Worm (Caenorhabditis elegans): ENCODE data around the gene cas-1.

cas-1 gene

ce11 chrX:16796826-16797225 lies 16.6 kb downstream of the cas-1 start:
- TF ChIP-seq dmd-8 (GFP tag; IDR thresholded peaks at IDR 0.05) (no peak), php-3 (GFP tag; IDR thresholded peaks at IDR 0.05) (no peak; the same call in 1 of the 2 replicates), unc-39 (tag; optimal IDR thresholded peaks at IDR 0.05) (no peak), ceh-82 (tag; optimal IDR thresholded peaks at IDR 0.05) (no peak), lsy-2 (tag; optimal IDR thresholded peaks at IDR 0.05) (peak; percentile 69 to 89), spr-1 (tag; optimal IDR thresholded peaks at IDR 0.05) (peak; percentile 44), F49E8.2 (tag; optimal IDR thresholded peaks at IDR 0.05; ENCODE audit: borderline replicate concordance) (no peak), nhr-76 (tag; optimal IDR thresholded peaks at IDR 0.05) (no peak), zfp-2 (tag; optimal IDR thresholded peaks at IDR 0.05) (no peak), zfp-3 (GFP tag; conservative IDR thresholded peaks at IDR 0.05) (peak; percentile 64; the same call in 1 of the 2 replicates), lin-29 (GFP tag; IDR thresholded peaks at IDR 0.05) (0 out of 2 replicates have a peak, but pooled peaks have one; percentile 48), cey-2 (tag; optimal IDR thresholded peaks at IDR 0.05; ENCODE audit: borderline replicate concordance, insufficient read depth) (no peak), mdl-1 (tag; optimal IDR thresholded peaks at IDR 0.05) (peak; percentile 95 to 99), nhr-28 (tag; optimal IDR thresholded peaks at IDR 0.05) (peak; percentile 96), skn-1 (tag; optimal IDR thresholded peaks at IDR 0.05) (peak; percentile 61), ceh-32 (tag; optimal IDR thresholded peaks at IDR 0.05; ENCODE audit: poor library complexity) (no peak), lin-13 (GFP tag; optimal IDR thresholded peaks at IDR 0.05) (peak; percentile 86), F26F4.8 (GFP tag; conservative IDR thresholded peaks at IDR 0.05) (no peak), F37D6.2 (tag; optimal IDR thresholded peaks at IDR 0.05) (peak; percentile 76), Y48G9A.11 (GFP tag; IDR thresholded peaks at IDR 0.05) (no peak), lir-3 (tag; optimal IDR thresholded peaks at IDR 0.05) (no peak), aly-2 (tag; optimal IDR thresholded peaks at IDR 0.05) (no peak), D1046.2 (GFP tag; IDR thresholded peaks at IDR 0.05) (0 out of 2 replicates have a peak, but pooled peaks have one; percentile 26), lin-1 (GFP tag; IDR thresholded peaks at IDR 0.05) (peak; percentile 82), ztf-11 (tag; optimal IDR thresholded peaks at IDR 0.05) (no peak), ces-1 (GFP tag; optimal IDR thresholded peaks at IDR 0.05) (peak; percentile 30), mep-1 (tag; optimal IDR thresholded peaks at IDR 0.05) (peak; percentile 95), daf-19 (GFP tag; conservative IDR thresholded peaks at IDR 0.05) (no peak), ceh-44 (GFP tag; IDR thresholded peaks at IDR 0.05) (no peak), tra-1 (GFP tag; IDR thresholded peaks at IDR 0.05) (peak; percentile 75), dve-1 (tag; optimal IDR thresholded peaks at IDR 0.05; ENCODE audit: insufficient read depth) (peak; percentile 97), nhr-11 (tag; optimal IDR thresholded peaks at IDR 0.05) (peak; percentile 98), nhr-237 (tag; optimal IDR thresholded peaks at IDR 0.05) (no peak), jun-1 (tag; optimal IDR thresholded peaks at IDR 0.05) (peak; percentile 17), egl-43 (GFP tag; IDR thresholded peaks at IDR 0.05) (peak; percentile 80), Y75B8A.6 (GFP tag; IDR thresholded peaks at IDR 0.05) (no peak), gei-8 (GFP tag; optimal IDR thresholded peaks at IDR 0.05) (peak; percentile 82), hif-1 (tag; optimal IDR thresholded peaks at IDR 0.05) (peak; percentile 76 to 98), lin-15B (tag; optimal IDR thresholded peaks at IDR 0.05) (no peak), unc-62 (GFP tag; optimal IDR thresholded peaks at IDR 0.05 in 1 of 2) (peak in 1 of 2 experiments; percentile 100), unc-62 (tag; optimal IDR thresholded peaks at IDR 0.05) (no peak), ZK546.5 (tag; optimal IDR thresholded peaks at IDR 0.05) (no peak), pqm-1 (tag; optimal IDR thresholded peaks at IDR 0.05) (no peak), tag-97 (GFP tag; IDR thresholded peaks at IDR 0.05) (no peak), zag-1 (tag; optimal IDR thresholded peaks at IDR 0.05) (peak; percentile 25), dmd-6 (GFP tag; IDR thresholded peaks at IDR 0.05) (peak; percentile 95), dmd-9 (GFP tag; IDR thresholded peaks at IDR 0.05) (no peak), R02D3.7 (tag; optimal IDR thresholded peaks at IDR 0.05) (no peak), saeg-2 (GFP tag; IDR thresholded peaks at IDR 0.05) (peak; percentile 66), daf-8 (GFP tag; IDR thresholded peaks at IDR 0.05) (no peak), daf-16 (GFP tag; optimal IDR thresholded peaks at IDR 0.05) (peak; percentile 1 to 81), daf-16 (tag; optimal IDR thresholded peaks at IDR 0.05) (peak; percentile 87)
